Worm (Caenorhabditis elegans): ENCODE results near the gene sec-15.

sec-15 gene

ce11 chrX:8828365-8828764 lies 7.2 kb downstream of the sec-15 start, which contains the start of gene rcs-1:
rcs-1 (minus strand) TSS chrX:8828540.
- TF ChIP-seq lin-13 (tag; optimal IDR thresholded peaks at IDR 0.05) (no peak), ham-2 (GFP tag; optimal IDR thresholded peaks at IDR 0.05) (no peak), sem-2 (GFP tag; optimal IDR thresholded peaks at IDR 0.05) (no peak), tbx-8 (GFP tag; optimal IDR thresholded peaks at IDR 0.05) (no peak), unc-62 (GFP tag; optimal IDR thresholded peaks at IDR 0.05) (no peak), ces-1 (GFP tag; optimal IDR thresholded peaks at IDR 0.05) (no peak), sptf-1 (tag; optimal IDR thresholded peaks at IDR 0.05) (no peak), M03D4.4 (tag; optimal IDR thresholded peaks at IDR 0.05) (no peak), ceh-83 (GFP tag; optimal IDR thresholded peaks at IDR 0.05) (no peak), drap-1 (GFP tag; optimal IDR thresholded peaks at IDR 0.05) (no peak), snpc-4 (tag; optimal IDR thresholded peaks at IDR 0.05) (no peak), mep-1 (tag; optimal IDR thresholded peaks at IDR 0.05) (no peak), unc-39 (tag; optimal IDR thresholded peaks at IDR 0.05) (no peak)

- TF ChIP-seq cnd-1 (tag; optimal IDR thresholded peaks at IDR 0.05) (no peak), mls-2 (tag; optimal IDR thresholded peaks at IDR 0.05) (no peak), ztf-11 (tag; optimal IDR thresholded peaks at IDR 0.05) (no peak), lin-13 (tag; optimal IDR thresholded peaks at IDR 0.05) (no peak), mep-1 (tag; optimal IDR thresholded peaks at IDR 0.05) (no peak), drap-1 (GFP tag; optimal IDR thresholded peaks at IDR 0.05) (no peak), unc-62 (GFP tag; optimal IDR thresholded peaks at IDR 0.05) (no peak), tbx-8 (GFP tag; optimal IDR thresholded peaks at IDR 0.05) (no peak), blmp-1 (tag; optimal IDR thresholded peaks at IDR 0.05) (no peak), sem-2 (GFP tag; optimal IDR thresholded peaks at IDR 0.05) (no peak), unc-120 (tag; optimal IDR thresholded peaks at IDR 0.05; ENCODE audit: poor library complexity, severe bottlenecking) (no peak)
Measured at ce11 chrX:8824437-8824836, 11.1 kb downstream of the sec-15 start, which contains the start of gene ifd-1. ifd-1 (minus strand) TSS chrX:8824448.

DNA sequence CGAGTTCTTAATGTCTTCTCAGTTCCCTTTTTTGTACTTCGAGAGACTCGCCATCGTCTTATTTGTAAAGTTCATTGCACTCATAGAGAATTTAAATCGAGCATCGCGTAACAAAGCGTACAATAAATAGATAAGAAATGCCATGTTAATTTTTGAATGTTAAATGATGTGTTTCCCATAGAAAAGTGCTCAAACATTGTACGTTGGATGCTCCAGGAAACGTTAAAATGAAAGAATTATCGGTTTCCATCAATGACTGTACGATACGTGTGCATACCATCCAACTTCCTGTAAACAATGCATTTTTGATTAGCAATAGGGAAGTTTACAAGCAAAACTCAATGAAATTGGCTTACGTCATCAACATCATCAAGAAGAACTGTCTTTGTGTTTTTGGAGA lies 14.9 kb downstream of the sec-15 start:
- no peak for TF ChIP-seq unc-39 (tag; optimal IDR thresholded peaks at IDR 0.05)
- no peak for TF ChIP-seq pha-4 (tag; optimal IDR thresholded peaks at IDR 0.05)
- no peak for TF ChIP-seq snpc-4 (tag; optimal IDR thresholded peaks at IDR 0.05)
- TF ChIP-seq blmp-1 (tag; optimal IDR thresholded peaks at IDR 0.05): no peak
- no peak for TF ChIP-seq flh-1 (GFP tag; optimal IDR thresholded peaks at IDR 0.05)
- TF ChIP-seq bed-3 (GFP tag; optimal IDR thresholded peaks at IDR 0.05): no peak
- no peak for TF ChIP-seq ceh-39 (tag; optimal IDR thresholded peaks at IDR 0.05)
- TF ChIP-seq unc-62 (GFP tag; optimal IDR thresholded peaks at IDR 0.05): no peak
- no peak for TF ChIP-seq lin-32 (GFP tag; optimal IDR thresholded peaks at IDR 0.05)
- no peak for TF ChIP-seq tbx-8 (GFP tag; optimal IDR thresholded peaks at IDR 0.05)
- no peak for TF ChIP-seq lin-13 (tag; optimal IDR thresholded peaks at IDR 0.05)
- no peak for TF ChIP-seq ces-1 (GFP tag; optimal IDR thresholded peaks at IDR 0.05)
- TF ChIP-seq nhr-76 (tag; optimal IDR thresholded peaks at IDR 0.05): no peak

DNA sequence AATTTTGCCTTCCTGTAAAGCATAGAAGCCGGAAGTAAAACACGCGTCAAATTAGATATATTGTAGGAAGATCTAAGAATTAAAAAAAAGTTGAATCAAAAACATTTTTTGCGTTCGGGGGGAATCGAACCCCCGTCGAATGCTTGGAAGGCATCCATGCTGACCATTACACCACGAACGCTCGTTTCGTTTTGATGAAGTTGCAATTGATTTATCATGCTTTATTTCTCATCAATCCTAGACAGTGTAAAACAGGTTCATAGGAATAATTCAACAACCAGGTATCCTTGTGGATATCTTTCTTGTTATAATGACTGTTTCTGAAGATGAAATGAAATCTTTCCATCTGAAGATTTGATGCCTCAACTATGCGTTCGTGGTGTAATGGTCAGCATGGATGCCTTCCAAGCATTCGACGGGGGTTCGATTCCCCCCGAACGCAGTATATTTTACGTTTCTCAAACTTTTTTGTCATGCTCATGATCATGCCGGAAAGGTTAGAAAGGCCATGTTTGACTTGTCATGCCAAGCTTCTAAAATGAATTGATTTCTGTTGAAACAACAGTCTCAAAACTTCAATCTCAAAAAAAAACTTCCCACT lies 15.6 kb downstream of the sec-15 start:
- TF ChIP-seq unc-120 (tag; optimal IDR thresholded peaks at IDR 0.05; ENCODE audit: poor library complexity, severe bottlenecking): no peak
- no peak for TF ChIP-seq ceh-43 (GFP tag; optimal IDR thresholded peaks at IDR 0.05)
- no peak for TF ChIP-seq unc-62 (GFP tag; optimal IDR thresholded peaks at IDR 0.05)
- no peak for TF ChIP-seq nhr-28 (tag; optimal IDR thresholded peaks at IDR 0.05)
- no peak for TF ChIP-seq ces-1 (GFP tag; optimal IDR thresholded peaks at IDR 0.05)
- no peak for TF ChIP-seq hlh-1 (tag; optimal IDR thresholded peaks at IDR 0.05)

- TF ChIP-seq sptf-1 (tag; optimal IDR thresholded peaks at IDR 0.05) (peak; percentile 48), ceh-43 (GFP tag; optimal IDR thresholded peaks at IDR 0.05) (no peak), cnd-1 (tag; optimal IDR thresholded peaks at IDR 0.05) (peak; percentile 38), ceh-39 (tag; optimal IDR thresholded peaks at IDR 0.05) (no peak), lsy-2 (tag; optimal IDR thresholded peaks at IDR 0.05) (no peak), nhr-2 (tag; optimal IDR thresholded peaks at IDR 0.05) (no peak), bed-3 (GFP tag; optimal IDR thresholded peaks at IDR 0.05) (no peak), sem-2 (GFP tag; optimal IDR thresholded peaks at IDR 0.05) (peak; percentile 50), ham-2 (GFP tag; optimal IDR thresholded peaks at IDR 0.05) (no peak), elt-3 (tag; optimal IDR thresholded peaks at IDR 0.05) (no peak), lin-32 (GFP tag; optimal IDR thresholded peaks at IDR 0.05) (peak; percentile 17), mep-1 (tag; optimal IDR thresholded peaks at IDR 0.05) (no peak), ces-1 (GFP tag; optimal IDR thresholded peaks at IDR 0.05) (no peak), tbx-8 (GFP tag; optimal IDR thresholded peaks at IDR 0.05) (peak; percentile 20), zip-8 (tag; optimal IDR thresholded peaks at IDR 0.05) (no peak), pha-4 (tag; optimal IDR thresholded peaks at IDR 0.05) (peak; percentile 71), ztf-11 (tag; optimal IDR thresholded peaks at IDR 0.05) (no peak), nhr-12 (tag; optimal IDR thresholded peaks at IDR 0.05) (no peak), lin-13 (tag; optimal IDR thresholded peaks at IDR 0.05) (no peak), ceh-83 (GFP tag; optimal IDR thresholded peaks at IDR 0.05) (peak; percentile 46), unc-62 (GFP tag; optimal IDR thresholded peaks at IDR 0.05) (no peak), elt-1 (tag; optimal IDR thresholded peaks at IDR 0.05; ENCODE audit: borderline replicate concordance, insufficient read depth) (no peak), mls-2 (tag; optimal IDR thresholded peaks at IDR 0.05) (peak; percentile 9), nhr-76 (tag; optimal IDR thresholded peaks at IDR 0.05) (no peak), M03D4.4 (tag; optimal IDR thresholded peaks at IDR 0.05) (peak; percentile 34), flh-1 (GFP tag; optimal IDR thresholded peaks at IDR 0.05) (no peak), nhr-237 (tag; optimal IDR thresholded peaks at IDR 0.05) (no peak), mab-5 (tag; optimal IDR thresholded peaks at IDR 0.05) (no peak), drap-1 (GFP tag; optimal IDR thresholded peaks at IDR 0.05) (peak; percentile 50)
Measured at ce11 chrX:8817929-8818328, 17.6 kb downstream of the sec-15 start.
